Worm (Caenorhabditis elegans) whole organism, mixed stage, embryonic: ENCODE measurements around the gene ttm-2.

Experiments used
- bed-3 ChIP-seq: fragments of 200-800 bp; sonication (Bioruptor generic); optimal IDR thresholded peaks from 3 replicates; lab custom pipeline; 2018; ENCODE audit warnings: mild to moderate bottlenecking, missing genetic modification characterization, moderate library complexity, missing compliant biosample characterization
- blmp-1 ChIP-seq: fragments of 150-350 bp; optimal IDR thresholded peaks from 2 replicates; lab custom pipeline; 2014; ENCODE audit warnings: missing biosample characterization, missing genetic modification characterization
- ceh-39 ChIP-seq: fragments of 150-350 bp; optimal IDR thresholded peaks from 2 replicates; lab custom pipeline; 2014; ENCODE audit warnings: missing biosample characterization, missing genetic modification characterization
- ceh-43 ChIP-seq: fragments of 200-800 bp; sonication (Bioruptor generic); optimal IDR thresholded peaks from 2 replicates; lab custom pipeline; 2018; ENCODE audit warnings: mild to moderate bottlenecking, missing genetic modification characterization, moderate library complexity, missing compliant biosample characterization
- ceh-83 ChIP-seq: fragments of 200-800 bp; sonication (Bioruptor generic); optimal IDR thresholded peaks from 2 replicates; lab custom pipeline; 2018; ENCODE audit warnings: mild to moderate bottlenecking, missing genetic modification characterization, missing compliant biosample characterization
- cnd-1 ChIP-seq: fragments of 200-800 bp; sonication (Bioruptor generic); optimal IDR thresholded peaks from 2 replicates; lab custom pipeline; 2018; ENCODE audit warnings: mild to moderate bottlenecking, missing genetic modification characterization, missing compliant biosample characterization
- drap-1 ChIP-seq: fragments of 200-800 bp; sonication (Bioruptor generic); optimal IDR thresholded peaks from 3 replicates; lab custom pipeline; 2018; ENCODE audit warnings: mild to moderate bottlenecking, missing genetic modification characterization, missing compliant biosample characterization
- elt-1 ChIP-seq: sonication (generic microtip); optimal IDR thresholded peaks from 2 replicates; lab custom pipeline; 2017; ENCODE audit warnings: missing genetic modification characterization, mild to moderate bottlenecking, missing compliant biosample characterization, antibody characterized with exemption, moderate library complexity, borderline replicate concordance; ENCODE audit not compliant: insufficient read depth
- elt-3 ChIP-seq: fragments of 150-350 bp; optimal IDR thresholded peaks from 2 replicates; lab custom pipeline; 2014; ENCODE audit warnings: missing biosample characterization, missing genetic modification characterization
- flh-1 ChIP-seq: fragments of 200-800 bp; sonication (Bioruptor generic); optimal IDR thresholded peaks from 2 replicates; lab custom pipeline; 2018; ENCODE audit warnings: mild to moderate bottlenecking, missing genetic modification characterization, moderate library complexity, missing compliant biosample characterization
- ham-2 ChIP-seq: fragments of 200-800 bp; sonication (Bioruptor generic); optimal IDR thresholded peaks from 2 replicates; lab custom pipeline; 2018; ENCODE audit warnings: mild to moderate bottlenecking, missing genetic modification characterization, missing compliant biosample characterization
- hlh-1 ChIP-seq: fragments of 150-350 bp; optimal IDR thresholded peaks from 2 replicates; lab custom pipeline; 2014; ENCODE audit warnings: missing biosample characterization, missing genetic modification reagents, missing genetic modification characterization
- lin-13 ChIP-seq: fragments of 150-350 bp; optimal IDR thresholded peaks from 2 replicates; lab custom pipeline; 2014; ENCODE audit warnings: missing biosample characterization, missing genetic modification characterization
- lin-32 ChIP-seq: fragments of 200-800 bp; sonication (Bioruptor generic); optimal IDR thresholded peaks from 2 replicates; lab custom pipeline; 2018; ENCODE audit warnings: mild to moderate bottlenecking, missing genetic modification characterization, missing compliant biosample characterization
- lsy-2 ChIP-seq: fragments of 150-350 bp; optimal IDR thresholded peaks from 2 replicates; lab custom pipeline; 2014; ENCODE audit warnings: missing biosample characterization, missing genetic modification characterization
- mab-5 ChIP-seq: fragments of 150-350 bp; optimal IDR thresholded peaks from 2 replicates; lab custom pipeline; 2014; ENCODE audit warnings: missing biosample characterization, missing genetic modification characterization
- mep-1 ChIP-seq: fragments of 150-350 bp; optimal IDR thresholded peaks from 2 replicates; lab custom pipeline; 2017; ENCODE audit warnings: missing biosample characterization, missing genetic modification reagents, missing genetic modification characterization, inconsistent platforms
- mls-2 ChIP-seq: sonication (generic microtip); optimal IDR thresholded peaks from 2 replicates; lab custom pipeline; 2016; ENCODE audit warnings: mild to moderate bottlenecking, missing genetic modification characterization, moderate library complexity, missing compliant biosample characterization
- nhr-12 ChIP-seq: fragments of 150-350 bp; optimal IDR thresholded peaks from 2 replicates; lab custom pipeline; 2014; ENCODE audit warnings: missing biosample characterization, missing genetic modification characterization
- nhr-2 ChIP-seq: fragments of 150-350 bp; optimal IDR thresholded peaks from 2 replicates; lab custom pipeline; 2014; ENCODE audit warnings: missing biosample characterization, missing genetic modification characterization
- nhr-237 ChIP-seq: fragments of 150-350 bp; optimal IDR thresholded peaks from 2 replicates; lab custom pipeline; 2014; ENCODE audit warnings: missing biosample characterization, missing genetic modification characterization
- nhr-28 ChIP-seq: fragments of 150-350 bp; optimal IDR thresholded peaks from 2 replicates; lab custom pipeline; 2014; ENCODE audit warnings: missing biosample characterization, missing genetic modification characterization
- nhr-76 ChIP-seq: sonication (generic microtip); optimal IDR thresholded peaks from 2 replicates; lab custom pipeline; 2017; ENCODE audit warnings: missing biosample characterization, missing genetic modification characterization
- pha-4 ChIP-seq: fragments of 150-350 bp; optimal IDR thresholded peaks from 2 replicates; lab custom pipeline; 2018; ENCODE audit warnings: missing biosample characterization, missing genetic modification reagents, missing genetic modification characterization
- snpc-4 ChIP-seq: fragments of 150-350 bp; optimal IDR thresholded peaks from 2 replicates; lab custom pipeline; 2014; ENCODE audit warnings: missing biosample characterization, missing genetic modification characterization
- sptf-1 ChIP-seq: sonication (generic microtip); optimal IDR thresholded peaks from 2 replicates; lab custom pipeline; 2017; ENCODE audit warnings: mild to moderate bottlenecking, missing genetic modification characterization, moderate library complexity, missing compliant biosample characterization
- tbx-8 ChIP-seq: fragments of 200-800 bp; sonication (Bioruptor generic); optimal IDR thresholded peaks from 2 replicates; lab custom pipeline; 2018; ENCODE audit warnings: mild to moderate bottlenecking, missing genetic modification characterization, moderate library complexity, missing compliant biosample characterization
- unc-120 ChIP-seq: sonication (generic microtip); optimal IDR thresholded peaks from 2 replicates; lab custom pipeline; 2017; ENCODE audit warnings: missing genetic modification characterization, missing compliant biosample characterization; ENCODE audit not compliant: poor library complexity, severe bottlenecking
- unc-39 ChIP-seq: fragments of 150-350 bp; optimal IDR thresholded peaks from 2 replicates; lab custom pipeline; 2014; ENCODE audit warnings: missing biosample characterization, missing genetic modification characterization
- unc-62 ChIP-seq: fragments of 150-350 bp; optimal IDR thresholded peaks from 2 replicates; lab custom pipeline; 2014; ENCODE audit warnings: missing biosample characterization, missing genetic modification reagents, missing genetic modification characterization
- zip-8 ChIP-seq: fragments of 150-350 bp; optimal IDR thresholded peaks from 2 replicates; lab custom pipeline; 2014; ENCODE audit warnings: missing biosample characterization, missing genetic modification characterization
- ztf-11 ChIP-seq: fragments of 150-350 bp; optimal IDR thresholded peaks from 2 replicates; lab custom pipeline; 2014; ENCODE audit warnings: missing biosample characterization, missing genetic modification characterization

ttm-2 gene

ce11 chrII:4759835-4760234 is 6.3 kb downstream of the ttm-2 start:
- TF ChIP-seq mls-2: no peak
- TF ChIP-seq nhr-28: no peak
- TF ChIP-seq ceh-43 (GFP tag; lab: Kevin White, UChicago): no peak
- TF ChIP-seq cnd-1 (tag; lab: Kevin White, UChicago): no peak
- no peak for TF ChIP-seq elt-1
- no peak for TF ChIP-seq drap-1 (GFP tag; lab: Kevin White, UChicago)
- no peak for TF ChIP-seq sptf-1 (tag; lab: Kevin White, UChicago)
- TF ChIP-seq snpc-4 (tag; lab: Kevin White, UChicago): no peak
- TF ChIP-seq lin-13: no peak
- no peak for TF ChIP-seq lsy-2 (tag; lab: Kevin White, UChicago)
- no peak for TF ChIP-seq mep-1
- no peak for TF ChIP-seq mab-5 (tag; lab: Kevin White, UChicago)
- no peak for TF ChIP-seq blmp-1 (tag; lab: Kevin White, UChicago)
- no peak for TF ChIP-seq lin-32 (GFP tag; lab: Kevin White, UChicago)
- TF ChIP-seq ham-2: no peak

ce11 chrII:4758462-4758861 is 7.7 kb downstream of the ttm-2 start, which contains the start of gene F26G1.3:
Gene F26G1.3, plus strand, starts transcription at chrII:4758762.
- TF ChIP-seq nhr-2 (tag; lab: Kevin White, UChicago) (no peak), ceh-43 (GFP tag; lab: Kevin White, UChicago) (no peak), mab-5 (tag; lab: Kevin White, UChicago) (no peak), mls-2 (no peak), zip-8 (tag; lab: Kevin White, UChicago) (no peak), mep-1 (no peak), nhr-76 (tag; lab: Kevin White, UChicago) (no peak), nhr-28 (no peak), blmp-1 (tag; lab: Kevin White, UChicago) (no peak), elt-1 (no peak), elt-3 (tag; lab: Kevin White, UChicago) (no peak), ceh-39 (tag; lab: Kevin White, UChicago) (no peak), bed-3 (GFP tag; lab: Kevin White, UChicago) (no peak), tbx-8 (GFP tag; lab: Kevin White, UChicago) (no peak), lin-32 (GFP tag; lab: Kevin White, UChicago) (no peak), nhr-237 (no peak), unc-120 (tag; lab: Kevin White, UChicago) (no peak), unc-39 (tag; lab: Kevin White, UChicago) (no peak), unc-62 (GFP tag; lab: Kevin White, UChicago) (no peak), lsy-2 (tag; lab: Kevin White, UChicago) (no peak)
- TF ChIP-seq, all 35 proteins: peak for 0

- TF ChIP-seq ceh-83 (GFP tag; lab: Kevin White, UChicago): no peak
- TF ChIP-seq nhr-12 (tag; lab: Kevin White, UChicago): no peak
- TF ChIP-seq lsy-2 (tag; lab: Kevin White, UChicago): no peak
- TF ChIP-seq unc-62 (GFP tag; lab: Kevin White, UChicago): no peak
- TF ChIP-seq tbx-8 (GFP tag; lab: Kevin White, UChicago): no peak
- TF ChIP-seq ceh-39 (tag; lab: Kevin White, UChicago): no peak
Measured at ce11 chrII:4756751-4757150, 9.4 kb downstream of the ttm-2 start, which contains the start of gene C27D9.2. Gene C27D9.2, minus strand, starts transcription at chrII:4756851.

ce11 chrII:4755654-4756053 is 10.5 kb downstream of the ttm-2 start:
- TF ChIP-seq unc-39 (tag; lab: Kevin White, UChicago) (no peak), tbx-8 (GFP tag; lab: Kevin White, UChicago) (no peak), mls-2 (no peak)

ce11 chrII:4753133-4753532 is 13.1 kb downstream of the ttm-2 start, which contains the start of gene C27D9.1:
Gene C27D9.1, plus strand, starts transcription at chrII:4753413.
- TF ChIP-seq hlh-1 (no peak), ceh-39 (tag; lab: Kevin White, UChicago) (no peak), tbx-8 (GFP tag; lab: Kevin White, UChicago) (no peak), blmp-1 (tag; lab: Kevin White, UChicago) (no peak), flh-1 (GFP tag; lab: Kevin White, UChicago) (no peak), unc-120 (tag; lab: Kevin White, UChicago) (no peak), ztf-11 (tag; lab: Kevin White, UChicago) (no peak), drap-1 (GFP tag; lab: Kevin White, UChicago) (no peak), lsy-2 (tag; lab: Kevin White, UChicago) (no peak), ham-2 (no peak), bed-3 (GFP tag; lab: Kevin White, UChicago) (no peak), pha-4 (tag; lab: Kevin White, UChicago) (no peak)
